Fruit fly (Drosophila melanogaster) whole organism, pupa: ENCODE results near the gene CG42556.

Source experiments
- CG10348 ChIP-seq: fragments of 200-800 bp; sonication (Bioruptor generic); IDR thresholded peaks from 2 replicates; pipeline ENCODE4 v1.3.6; 2022; ENCODE audit warnings: missing biosample characterization, missing genetic modification characterization
- CG17806 ChIP-seq: fragments of 200-800 bp; sonication (Bioruptor generic); optimal IDR thresholded peaks from 2 replicates; lab custom pipeline; 2018; ENCODE audit warnings: missing biosample characterization, mild to moderate bottlenecking, missing genetic modification characterization, moderate library complexity
- CG32121 ChIP-seq: fragments of 200-800 bp; sonication (Bioruptor generic); IDR thresholded peaks from 2 replicates; pipeline ENCODE4 v1.3.6; 2022; ENCODE audit warnings: missing biosample characterization, missing genetic modification characterization
- CG34367 ChIP-seq: fragments of 200-800 bp; sonication (Bioruptor generic); optimal IDR thresholded peaks from 2 replicates; lab custom pipeline; 2018; ENCODE audit warnings: missing biosample characterization, mild to moderate bottlenecking, missing genetic modification characterization
- CG4496 ChIP-seq: fragments of 200-800 bp; sonication (Bioruptor generic); IDR thresholded peaks from 3 replicates; pipeline ENCODE4 v1.3.6; 2022; ENCODE audit warnings: missing biosample characterization, missing genetic modification characterization
- CG8301 ChIP-seq: fragments of 200-800 bp; sonication (Bioruptor generic); optimal IDR thresholded peaks from 2 replicates; lab custom pipeline; 2018; ENCODE audit warnings: missing biosample characterization, mild to moderate bottlenecking, missing genetic modification characterization
- CG9948 ChIP-seq: fragments of 200-800 bp; sonication (Bioruptor generic); optimal IDR thresholded peaks from 2 replicates; lab custom pipeline; 2018; ENCODE audit warnings: missing biosample characterization, mild to moderate bottlenecking, missing genetic modification characterization, moderate library complexity
- D1 ChIP-seq: fragments of 200-800 bp; sonication (Bioruptor generic); optimal IDR thresholded peaks from 2 replicates; lab custom pipeline; 2018; ENCODE audit warnings: missing biosample characterization, mild to moderate bottlenecking, missing genetic modification characterization, moderate library complexity
- EcR ChIP-seq: fragments of 200-800 bp; sonication (Bioruptor generic); optimal IDR thresholded peaks from 3 replicates; lab custom pipeline; 2019; ENCODE audit warnings: missing biosample characterization, missing genetic modification characterization, mild to moderate bottlenecking, moderate library complexity, missing genetic modification reagents
- Ets98B ChIP-seq: fragments of 200-800 bp; sonication (Bioruptor generic); IDR thresholded peaks from 2 replicates; pipeline ENCODE4 v1.3.6; 2022; ENCODE audit warnings: missing biosample characterization, missing genetic modification characterization
- Snoo ChIP-seq: fragments of 200-800 bp; sonication (Bioruptor generic); optimal IDR thresholded peaks from 3 replicates; lab custom pipeline; 2017; ENCODE audit warnings: missing biosample characterization, mild to moderate bottlenecking, missing genetic modification characterization, inconsistent platforms
- rn ChIP-seq: fragments of 200-800 bp; sonication (Bioruptor generic); IDR thresholded peaks from 2 replicates; pipeline ENCODE4 v1.3.6; 2022; ENCODE audit warnings: missing biosample characterization, missing genetic modification characterization

dm6 chr2L:16850442-16850841, 39.3 kb upstream of the CG42556 start:
- TF ChIP-seq CG8301: no peak
- no peak for TF ChIP-seq rn (GFP tag; lab: Robert Waterston, UW)
- no peak for TF ChIP-seq Ets98B (GFP tag; lab: Robert Waterston, UW)
- TF ChIP-seq CG17806: no peak
- no peak for TF ChIP-seq CG9948 (tag; lab: Kevin White, UChicago)
- TF ChIP-seq EcR: no peak
- no peak for TF ChIP-seq CG4496 (GFP tag; lab: Robert Waterston, UW)
- no peak for TF ChIP-seq CG10348 (GFP tag; lab: Robert Waterston, UW)
- no peak for TF ChIP-seq CG34367 (tag; lab: Kevin White, UChicago)
- no peak for TF ChIP-seq CG32121 (GFP tag; lab: Robert Waterston, UW)
- TF ChIP-seq D1 (tag; lab: Kevin White, UChicago): no peak
- no peak for TF ChIP-seq Snoo (tag; lab: Kevin White, UChicago)
